ENCODE assay signal across 2 fruit fly cellular contexts in genomic region chr3L:8041461-8042110, dm6.
A peak's percentile ranks its signal among the peaks of the same experiment; 100 is the strongest.
TF ChIP-seq lines count a peak whose summit lies in the region.

No protein-coding gene starts in this region.

TF ChIP-seq in whole organism, embryonic, 481 proteins besides CTCF, POLR2A, EP300 and RAD21 (continued from another document and continues in another):
- TF ChIP-seq nerfin-1 (tag; optimal IDR thresholded peaks at IDR 0.05; lab: Kevin White, UChicago), result peak; percentile 14
- no peak for TF ChIP-seq aop (GFP tag; IDR thresholded peaks at IDR 0.05; lab: Robert Waterston, UW)
- TF ChIP-seq Lhr (GFP tag; optimal IDR thresholded peaks at IDR 0.05; lab: Kevin White, UChicago), result no peak
- no peak for TF ChIP-seq shn (GFP tag; optimal IDR thresholded peaks at IDR 0.05; lab: Kevin White, UChicago)
- TF ChIP-seq ara (GFP tag; IDR thresholded peaks at IDR 0.05; lab: Robert Waterston, UW), result no peak
- peak in 1 of 2 experiments; percentile 82 for TF ChIP-seq Eip74EF (GFP tag; optimal IDR thresholded peaks at IDR 0.05; lab: Kevin White, UChicago)
- peak; percentile 19 for TF ChIP-seq CG10209 (GFP tag; optimal IDR thresholded peaks at IDR 0.05; lab: Kevin White, UChicago)
- TF ChIP-seq CG7357 (GFP tag; IDR thresholded peaks at IDR 0.05; lab: Robert Waterston, UW), result peak; percentile 43; the same call in 1 of the 3 replicates
- no peak for TF ChIP-seq CG6272 (GFP tag; IDR thresholded peaks at IDR 0.05; lab: Robert Waterston, UW)
- no peak for TF ChIP-seq fru (optimal IDR thresholded peaks at IDR 0.05; lab: Kevin White, UChicago)
- TF ChIP-seq insv (GFP tag; optimal IDR thresholded peaks at IDR 0.05; lab: Kevin White, UChicago), result no peak
- no peak for TF ChIP-seq CG8281 (tag; optimal IDR thresholded peaks at IDR 0.05; lab: Kevin White, UChicago)
- no peak for TF ChIP-seq rib (GFP tag; IDR thresholded peaks at IDR 0.05; lab: Robert Waterston, UW)
- no peak for TF ChIP-seq lbe (GFP tag; optimal IDR thresholded peaks at IDR 0.05; lab: Kevin White, UChicago)
- TF ChIP-seq B-H1 (GFP tag; IDR thresholded peaks at IDR 0.05; lab: Robert Waterston, UW), result no peak
- no peak for TF ChIP-seq CG12236 (GFP tag; optimal IDR thresholded peaks at IDR 0.05; lab: Kevin White, UChicago)
- TF ChIP-seq mld (GFP tag; IDR thresholded peaks at IDR 0.05; lab: Robert Waterston, UW; ENCODE audit: partially characterized antibody), result no peak
- TF ChIP-seq mirr (GFP tag; optimal IDR thresholded peaks at IDR 0.05; lab: Kevin White, UChicago), result no peak
- TF ChIP-seq CG14441 (GFP tag; IDR thresholded peaks at IDR 0.05; lab: Robert Waterston, UW), result no peak
- TF ChIP-seq pfk (GFP tag; optimal IDR thresholded peaks at IDR 0.05; lab: Kevin White, UChicago), result no peak
- no peak for TF ChIP-seq Lpt (GFP tag; optimal IDR thresholded peaks at IDR 0.05; lab: Kevin White, UChicago)
- no peak for TF ChIP-seq CG13894 (tag; optimal IDR thresholded peaks at IDR 0.05; lab: Kevin White, UChicago)
- no peak for TF ChIP-seq chn (GFP tag; optimal IDR thresholded peaks at IDR 0.05; lab: Kevin White, UChicago)
- TF ChIP-seq CG15011 (GFP tag; optimal IDR thresholded peaks at IDR 0.05; lab: Kevin White, UChicago), result no peak
- peak; percentile 72 for TF ChIP-seq CG4360 (GFP tag; IDR thresholded peaks at IDR 0.05; lab: Robert Waterston, UW)
- no peak for TF ChIP-seq CG11085 (GFP tag; IDR thresholded peaks at IDR 0.05; lab: Robert Waterston, UW)
- no peak for TF ChIP-seq CG18764 (GFP tag; optimal IDR thresholded peaks at IDR 0.05; lab: Kevin White, UChicago)
- peak; percentile 46; the same call in 1 of the 3 replicates for TF ChIP-seq zfh1 (GFP tag; IDR thresholded peaks at IDR 0.05; lab: Robert Waterston, UW)
- TF ChIP-seq fd96Cb (tag; optimal IDR thresholded peaks at IDR 0.05; lab: Kevin White, UChicago), result peak; percentile 34
- no peak for TF ChIP-seq repo (GFP tag; optimal IDR thresholded peaks at IDR 0.05; lab: Kevin White, UChicago)
- no peak for TF ChIP-seq Dip3 (GFP tag; optimal IDR thresholded peaks at IDR 0.05; lab: Kevin White, UChicago)
- no peak for TF ChIP-seq Atf6 (GFP tag; IDR thresholded peaks at IDR 0.05; lab: Robert Waterston, UW)
- peak; percentile 12 for TF ChIP-seq Ssrp (tag; optimal IDR thresholded peaks at IDR 0.05; lab: Kevin White, UChicago)
- TF ChIP-seq CG10321 (GFP tag; IDR thresholded peaks at IDR 0.05; lab: Robert Waterston, UW), result no peak
- TF ChIP-seq CG2712 (tag; optimal IDR thresholded peaks at IDR 0.05; lab: Kevin White, UChicago), result peak; percentile 37
- no peak for TF ChIP-seq mam (GFP tag; optimal IDR thresholded peaks at IDR 0.05; lab: Kevin White, UChicago)
- no peak for TF ChIP-seq sens (GFP tag; lab: Kevin White, UChicago)
- TF ChIP-seq CG8478 (optimal IDR thresholded peaks at IDR 0.05; lab: Kevin White, UChicago), result no peak
- no peak for TF ChIP-seq Jarid2 (GFP tag; optimal IDR thresholded peaks at IDR 0.05; lab: Kevin White, UChicago)
- TF ChIP-seq B-H2 (GFP tag; optimal IDR thresholded peaks at IDR 0.05; lab: Kevin White, UChicago), result no peak
- TF ChIP-seq Oaz (GFP tag; IDR thresholded peaks at IDR 0.05; lab: Robert Waterston, UW), result no peak
- no peak for TF ChIP-seq dan (GFP tag; IDR thresholded peaks at IDR 0.05; lab: Robert Waterston, UW)
- no peak for TF ChIP-seq YL-1 (GFP tag; optimal IDR thresholded peaks at IDR 0.05; lab: Kevin White, UChicago)
- TF ChIP-seq usp (GFP tag; optimal IDR thresholded peaks at IDR 0.05; lab: Kevin White, UChicago), result no peak
- no peak for TF ChIP-seq CG2889 (GFP tag; IDR thresholded peaks at IDR 0.05; lab: Robert Waterston, UW)
- peak; percentile 44 for TF ChIP-seq Asciz (GFP tag; optimal IDR thresholded peaks at IDR 0.05; lab: Kevin White, UChicago)
- TF ChIP-seq CG14710 (tag; optimal IDR thresholded peaks at IDR 0.05; lab: Kevin White, UChicago), result peak; percentile 5
- no peak for TF ChIP-seq Dbx (GFP tag; IDR thresholded peaks at IDR 0.05; lab: Robert Waterston, UW)
- TF ChIP-seq CG16779 (GFP tag; IDR thresholded peaks at IDR 0.05; lab: Robert Waterston, UW), result no peak
- TF ChIP-seq lmd (GFP tag; IDR thresholded peaks at IDR 0.05; lab: Robert Waterston, UW), result no peak
- TF ChIP-seq CG8765 (GFP tag; IDR thresholded peaks at IDR 0.05; lab: Robert Waterston, UW), result no peak
- peak; percentile 47 for TF ChIP-seq row (GFP tag; IDR thresholded peaks at IDR 0.05; lab: Robert Waterston, UW)
- no peak for TF ChIP-seq CG4854 (GFP tag; optimal IDR thresholded peaks at IDR 0.05; lab: Kevin White, UChicago)
- peak; percentile 31 for TF ChIP-seq CG10979 (tag; optimal IDR thresholded peaks at IDR 0.05; lab: Kevin White, UChicago)
- TF ChIP-seq crc (GFP tag; optimal IDR thresholded peaks at IDR 0.05; lab: Kevin White, UChicago), result no peak
- TF ChIP-seq ftz-f1 (GFP tag; optimal IDR thresholded peaks at IDR 0.05; lab: Kevin White, UChicago), result no peak
- no peak for TF ChIP-seq CG7928 (GFP tag; optimal IDR thresholded peaks at IDR 0.05; lab: Kevin White, UChicago)
- TF ChIP-seq CG12299 (tag; optimal IDR thresholded peaks at IDR 0.05; lab: Kevin White, UChicago), result no peak
- TF ChIP-seq CG32532 (GFP tag; IDR thresholded peaks at IDR 0.05; lab: Robert Waterston, UW), result no peak
- TF ChIP-seq CG34224 (GFP tag; IDR thresholded peaks at IDR 0.05; lab: Robert Waterston, UW; ENCODE audit: partially characterized antibody), result no peak
- TF ChIP-seq BEAF-32 (GFP tag; optimal IDR thresholded peaks at IDR 0.05; lab: Kevin White, UChicago), result no peak
- TF ChIP-seq so (GFP tag; IDR thresholded peaks at IDR 0.05; lab: Robert Waterston, UW), result 0 out of 3 replicates have a peak, but pooled peaks have one; percentile 47
- TF ChIP-seq CG4424 (GFP tag; optimal IDR thresholded peaks at IDR 0.05; lab: Kevin White, UChicago), result peak; percentile 13
- no peak for TF ChIP-seq CG1792 (GFP tag; optimal IDR thresholded peaks at IDR 0.05; lab: Kevin White, UChicago)
- TF ChIP-seq zen (tag; optimal IDR thresholded peaks at IDR 0.05; lab: Kevin White, UChicago), result no peak
- no peak for TF ChIP-seq CG7839 (tag; optimal IDR thresholded peaks at IDR 0.05; lab: Kevin White, UChicago)
- no peak for TF ChIP-seq C15 (GFP tag; IDR thresholded peaks at IDR 0.05; lab: Robert Waterston, UW)
- TF ChIP-seq ewg (GFP tag; optimal IDR thresholded peaks at IDR 0.05; lab: Kevin White, UChicago), result no peak
- no peak for TF ChIP-seq ATbp (GFP tag; optimal IDR thresholded peaks at IDR 0.05; lab: Kevin White, UChicago)
- no peak for TF ChIP-seq fd3F (GFP tag; optimal IDR thresholded peaks at IDR 0.05; lab: Kevin White, UChicago)

TF ChIP-seq in whole organism, prepupa, 60 proteins besides CTCF, POLR2A, EP300 and RAD21 (continued from another document):
- TF ChIP-seq CG8119 (GFP tag; IDR thresholded peaks at IDR 0.05; lab: Robert Waterston, UW), result peak; percentile 70; the same call in 2 of the 3 replicates
- no peak for TF ChIP-seq CG11902 (GFP tag; optimal IDR thresholded peaks at IDR 0.05; lab: Kevin White, UChicago)
- TF ChIP-seq Met (GFP tag; optimal IDR thresholded peaks at IDR 0.05; lab: Kevin White, UChicago), result peak; percentile 17
- no peak for TF ChIP-seq CG31627 (GFP tag; optimal IDR thresholded peaks at IDR 0.05; lab: Kevin White, UChicago)
- TF ChIP-seq achi (GFP tag; optimal IDR thresholded peaks at IDR 0.05; lab: Kevin White, UChicago), result peak; percentile 30
- no peak for TF ChIP-seq fkh (GFP tag; optimal IDR thresholded peaks at IDR 0.05; lab: Kevin White, UChicago)
- peak; percentile 16; the same call in 1 of the 2 replicates for TF ChIP-seq CG11294 (GFP tag; IDR thresholded peaks at IDR 0.05; lab: Robert Waterston, UW)
- peak; percentile 22 for TF ChIP-seq OdsH (GFP tag; optimal IDR thresholded peaks at IDR 0.05; lab: Kevin White, UChicago)
- no peak for TF ChIP-seq vri (GFP tag; optimal IDR thresholded peaks at IDR 0.05; lab: Kevin White, UChicago)
- no peak for TF ChIP-seq CG8632 (GFP tag; optimal IDR thresholded peaks at IDR 0.05; lab: Kevin White, UChicago)
- peak; percentile 60 for TF ChIP-seq Hr4 (GFP tag; optimal IDR thresholded peaks at IDR 0.05; lab: Kevin White, UChicago)
- TF ChIP-seq Smox (GFP tag; optimal IDR thresholded peaks at IDR 0.05; lab: Kevin White, UChicago), result peak; percentile 15
- peak; percentile 13 for TF ChIP-seq spab (GFP tag; optimal IDR thresholded peaks at IDR 0.05; lab: Kevin White, UChicago)
- TF ChIP-seq CG34406 (GFP tag; optimal IDR thresholded peaks at IDR 0.05; lab: Kevin White, UChicago), result no peak
- TF ChIP-seq pdm3 (GFP tag; optimal IDR thresholded peaks at IDR 0.05; lab: Kevin White, UChicago), result peak; percentile 14
- no peak for TF ChIP-seq Gug (GFP tag; IDR thresholded peaks at IDR 0.05; lab: Robert Waterston, UW)
TF ChIP-seq in whole organism, prepupa: peak in this region for 25.
